Worm (Caenorhabditis elegans): Measurements from ENCODE around the gene irg-2.

irg-2 gene

ce11 chrV:4043632-4044031 is 1.7 kb downstream of the irg-2 start, which contains the start of gene phat-3:
phat-3 (plus strand) TSS chrV:4043932.
- no peak for TF ChIP-seq flt-1 (GFP tag; IDR thresholded peaks at IDR 0.05)
- no peak for TF ChIP-seq klf-2 (GFP tag; conservative IDR thresholded peaks at IDR 0.05)
- no peak for TF ChIP-seq tab-1 (GFP tag; IDR thresholded peaks at IDR 0.05)
- no peak for TF ChIP-seq med-1 (GFP tag; optimal IDR thresholded peaks at IDR 0.05; ENCODE audit: insufficient read depth)
- no peak for TF ChIP-seq ztf-29 (GFP tag; IDR thresholded peaks at IDR 0.05)
- TF ChIP-seq cog-1 (tag; optimal IDR thresholded peaks at IDR 0.05) = no peak
- no peak for TF ChIP-seq ztf-23 (GFP tag; IDR thresholded peaks at IDR 0.05)

DNA sequence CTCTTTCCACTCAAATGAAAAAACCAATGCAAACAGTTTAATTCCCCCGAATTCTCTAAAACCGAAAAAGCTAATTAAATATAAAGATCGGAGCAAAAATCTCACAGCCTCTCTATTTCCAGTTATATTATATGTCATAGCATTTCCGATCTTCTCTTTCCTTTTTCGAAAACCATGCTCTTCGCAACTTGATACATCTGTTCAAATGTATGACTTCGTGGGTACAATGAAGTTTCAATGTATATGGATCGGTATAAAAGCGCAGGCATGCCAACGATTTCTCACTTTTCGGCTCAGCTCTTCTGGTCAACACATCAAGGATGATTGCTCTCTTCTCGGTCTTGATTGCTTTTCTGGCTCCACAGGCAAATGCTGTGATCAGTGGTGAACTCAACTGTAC is 4.1 kb downstream of the irg-2 start, which contains the start of gene phat-7:
Gene phat-7 (plus strand): TSS at position 301 of the 400 bp plus-strand sequence.
- no peak for TF ChIP-seq T22C8.4 (GFP tag; IDR thresholded peaks at IDR 0.05)
- no peak for TF ChIP-seq ztf-29 (GFP tag; IDR thresholded peaks at IDR 0.05)
- no peak for TF ChIP-seq klf-2 (GFP tag; conservative IDR thresholded peaks at IDR 0.05)
- no peak for TF ChIP-seq med-1 (GFP tag; optimal IDR thresholded peaks at IDR 0.05; ENCODE audit: insufficient read depth)
- no peak for TF ChIP-seq ztf-23 (GFP tag; IDR thresholded peaks at IDR 0.05)
- TF ChIP-seq tab-1 (GFP tag; IDR thresholded peaks at IDR 0.05) = no peak
- TF ChIP-seq ref-1 (GFP tag; conservative IDR thresholded peaks at IDR 0.05) = no peak
- no peak for TF ChIP-seq flt-1 (GFP tag; IDR thresholded peaks at IDR 0.05)
- no peak for TF ChIP-seq cog-1 (tag; optimal IDR thresholded peaks at IDR 0.05)

ce11 chrV:4047541-4047940 is 5.6 kb downstream of the irg-2 start, which contains the start of gene srh-169:
srh-169 (plus strand) TSS chrV:4047841.
- TF ChIP-seq cog-1 (tag; optimal IDR thresholded peaks at IDR 0.05) (no peak), ztf-23 (GFP tag; IDR thresholded peaks at IDR 0.05) (no peak), flt-1 (GFP tag; IDR thresholded peaks at IDR 0.05) (no peak), ztf-29 (GFP tag; IDR thresholded peaks at IDR 0.05) (no peak)

DNA sequence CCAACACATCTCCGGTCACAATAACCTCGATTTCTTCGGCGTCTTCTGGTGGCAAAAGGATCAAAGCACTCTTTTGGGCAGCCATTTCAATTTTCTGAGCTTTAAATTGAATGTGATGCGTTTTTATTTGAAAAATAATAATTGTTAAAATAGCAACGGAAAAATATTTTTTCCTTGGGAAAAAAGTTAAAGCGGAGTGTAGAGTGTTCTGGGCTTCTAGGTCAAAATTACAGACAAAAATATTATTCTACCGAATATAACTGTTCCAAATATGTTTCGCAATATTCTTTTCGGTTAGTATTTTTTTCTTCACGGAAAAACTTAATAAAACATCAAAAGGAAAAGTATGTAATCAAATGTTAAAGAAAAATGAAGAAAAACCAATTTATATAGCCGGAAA is 13.0 kb downstream of the irg-2 start, which contains the start of gene djr-1.2:
Gene djr-1.2 (minus strand): TSS at position 101 of the 400 bp plus-strand sequence.
- no peak for TF ChIP-seq flt-1 (GFP tag; IDR thresholded peaks at IDR 0.05)
- TF ChIP-seq med-1 (GFP tag; optimal IDR thresholded peaks at IDR 0.05; ENCODE audit: insufficient read depth) = no peak
- TF ChIP-seq tab-1 (GFP tag; IDR thresholded peaks at IDR 0.05) = no peak
- TF ChIP-seq ztf-29 (GFP tag; IDR thresholded peaks at IDR 0.05) = no peak
- TF ChIP-seq T22C8.4 (GFP tag; IDR thresholded peaks at IDR 0.05) = no peak
- no peak for TF ChIP-seq cog-1 (tag; optimal IDR thresholded peaks at IDR 0.05)
- TF ChIP-seq ref-1 (GFP tag; conservative IDR thresholded peaks at IDR 0.05) = no peak
- no peak for TF ChIP-seq ztf-23 (GFP tag; IDR thresholded peaks at IDR 0.05)
- TF ChIP-seq klf-2 (GFP tag; conservative IDR thresholded peaks at IDR 0.05) = no peak

- no peak for TF ChIP-seq flt-1 (GFP tag; IDR thresholded peaks at IDR 0.05)
- no peak for TF ChIP-seq T22C8.4 (GFP tag; IDR thresholded peaks at IDR 0.05)
- no peak for TF ChIP-seq cog-1 (tag; optimal IDR thresholded peaks at IDR 0.05)
- TF ChIP-seq tab-1 (GFP tag; IDR thresholded peaks at IDR 0.05) = no peak
- TF ChIP-seq med-1 (GFP tag; optimal IDR thresholded peaks at IDR 0.05; ENCODE audit: insufficient read depth) = no peak
These were observed 14.2 kb downstream of the irg-2 start for ce11 chrV:4056203-4056602.

- TF ChIP-seq flt-1 (GFP tag; IDR thresholded peaks at IDR 0.05) = 0 out of 2 replicates have a peak, but pooled peaks have one; percentile 38
These were observed 21.7 kb downstream of the irg-2 start for ce11 chrV:4063559-4064164.

ce11 chrV:4073455-4073854 is 31.5 kb downstream of the irg-2 start, which contains the start of gene otpl-2:
otpl-2 (plus strand) TSS chrV:4073755.
- TF ChIP-seq med-1 (GFP tag; optimal IDR thresholded peaks at IDR 0.05; ENCODE audit: insufficient read depth) = no peak
- no peak for TF ChIP-seq tab-1 (GFP tag; IDR thresholded peaks at IDR 0.05)
- no peak for TF ChIP-seq T22C8.4 (GFP tag; IDR thresholded peaks at IDR 0.05)
- TF ChIP-seq flt-1 (GFP tag; IDR thresholded peaks at IDR 0.05) = no peak
- no peak for TF ChIP-seq klf-2 (GFP tag; conservative IDR thresholded peaks at IDR 0.05)
- no peak for TF ChIP-seq cog-1 (tag; optimal IDR thresholded peaks at IDR 0.05)
- no peak for TF ChIP-seq ztf-23 (GFP tag; IDR thresholded peaks at IDR 0.05)
- TF ChIP-seq ref-1 (GFP tag; conservative IDR thresholded peaks at IDR 0.05) = no peak
- TF ChIP-seq ztf-29 (GFP tag; IDR thresholded peaks at IDR 0.05) = no peak

DNA sequence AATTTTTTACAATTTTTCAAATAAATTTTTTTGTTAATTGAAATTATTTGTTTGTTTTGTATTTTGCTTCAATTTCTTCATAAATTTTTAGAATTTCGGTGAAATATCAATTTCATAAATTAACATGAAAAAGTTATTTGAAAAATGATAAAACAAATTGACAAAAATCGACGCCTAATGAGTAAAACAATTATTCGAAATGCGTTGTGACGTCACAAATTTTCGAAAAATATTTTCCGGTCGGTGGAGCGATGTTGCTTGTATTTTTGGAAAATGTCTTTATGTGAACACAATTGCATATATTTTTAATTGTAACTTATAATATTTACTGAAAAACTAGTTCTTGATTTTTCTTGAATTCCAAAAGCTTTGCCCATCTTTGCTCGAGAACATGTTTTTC is 38.6 kb downstream of the irg-2 start:
- no peak for TF ChIP-seq klf-2 (GFP tag; conservative IDR thresholded peaks at IDR 0.05)
- no peak for TF ChIP-seq tab-1 (GFP tag; IDR thresholded peaks at IDR 0.05)

- no peak for TF ChIP-seq klf-2 (GFP tag; conservative IDR thresholded peaks at IDR 0.05)
- no peak for TF ChIP-seq med-1 (GFP tag; optimal IDR thresholded peaks at IDR 0.05; ENCODE audit: insufficient read depth)
- TF ChIP-seq flt-1 (GFP tag; IDR thresholded peaks at IDR 0.05) = no peak
- TF ChIP-seq T22C8.4 (GFP tag; IDR thresholded peaks at IDR 0.05) = no peak
- no peak for TF ChIP-seq cog-1 (tag; optimal IDR thresholded peaks at IDR 0.05)
- TF ChIP-seq tab-1 (GFP tag; IDR thresholded peaks at IDR 0.05) = no peak
- TF ChIP-seq ref-1 (GFP tag; conservative IDR thresholded peaks at IDR 0.05) = no peak
- TF ChIP-seq ztf-23 (GFP tag; IDR thresholded peaks at IDR 0.05) = no peak
- TF ChIP-seq ztf-29 (GFP tag; IDR thresholded peaks at IDR 0.05) = no peak
These were observed 39.3 kb downstream of the irg-2 start, which contains the start of gene srh-211 for ce11 chrV:4081283-4081682. srh-211 (minus strand) TSS chrV:4081383.

DNA sequence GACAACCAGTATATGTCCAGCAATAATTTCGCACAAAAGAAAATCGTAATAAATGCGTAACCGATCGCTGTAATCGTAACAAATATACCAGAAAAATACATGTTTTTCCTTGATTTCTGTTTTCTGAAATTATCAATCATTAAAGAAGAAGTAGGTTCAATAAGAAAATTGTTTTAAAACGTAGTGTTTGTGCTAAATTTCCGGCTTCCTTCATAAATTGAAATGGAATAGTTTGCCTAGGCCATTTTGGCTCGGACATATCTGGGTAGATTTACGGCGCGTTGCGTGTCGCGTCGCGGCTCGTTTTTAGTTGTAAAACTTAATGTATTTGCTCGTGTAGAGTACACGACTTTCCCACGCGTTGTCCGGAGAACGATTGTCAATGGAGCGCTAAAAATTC is 41.0 kb downstream of the irg-2 start, which contains the start of gene F38H12.5:
Gene F38H12.5 (minus strand): TSS at position 101 of the 400 bp plus-strand sequence.
- TF ChIP-seq tab-1 (GFP tag; IDR thresholded peaks at IDR 0.05) (no peak), ref-1 (GFP tag; conservative IDR thresholded peaks at IDR 0.05) (no peak), med-1 (GFP tag; optimal IDR thresholded peaks at IDR 0.05; ENCODE audit: insufficient read depth) (no peak), T22C8.4 (GFP tag; IDR thresholded peaks at IDR 0.05) (no peak), flt-1 (GFP tag; IDR thresholded peaks at IDR 0.05) (no peak)
